Fruit fly (Drosophila melanogaster): ENCODE results near the gene ND-ASHI.

Gene ND-ASHI

dm6 chrX:6705890-6706289 lies 27.0 kb upstream of the ND-ASHI start:
- no peak for TF ChIP-seq CG17801 (GFP tag; optimal IDR thresholded peaks at IDR 0.05; ENCODE audit: partially characterized antibody)

dm6 chrX:6705059-6705802 lies 26.3 kb upstream of the ND-ASHI start:
- TF ChIP-seq CG17801 (GFP tag; optimal IDR thresholded peaks at IDR 0.05; ENCODE audit: partially characterized antibody) = no peak

- TF ChIP-seq CG17801 (GFP tag; optimal IDR thresholded peaks at IDR 0.05; ENCODE audit: partially characterized antibody) = no peak
Measured at dm6 chrX:6703957-6704356, 25.0 kb upstream of the ND-ASHI start.

dm6 chrX:6703237-6703636 lies 24.3 kb upstream of the ND-ASHI start:
- TF ChIP-seq CG17801 (GFP tag; optimal IDR thresholded peaks at IDR 0.05; ENCODE audit: partially characterized antibody) = no peak

- no peak for TF ChIP-seq CG17801 (GFP tag; optimal IDR thresholded peaks at IDR 0.05; ENCODE audit: partially characterized antibody)
Measured at dm6 chrX:6702591-6702990, 23.7 kb upstream of the ND-ASHI start.

- TF ChIP-seq CG17801 (GFP tag; optimal IDR thresholded peaks at IDR 0.05; ENCODE audit: partially characterized antibody) = peak; percentile 46
Measured at dm6 chrX:6702028-6702433, 23.1 kb upstream of the ND-ASHI start.

dm6 chrX:6700990-6701530 lies 22.1 kb upstream of the ND-ASHI start:
- no peak for TF ChIP-seq CG17801 (GFP tag; optimal IDR thresholded peaks at IDR 0.05; ENCODE audit: partially characterized antibody)

dm6 chrX:6700263-6700989 lies 21.5 kb upstream of the ND-ASHI start:
- TF ChIP-seq CG17801 (GFP tag; optimal IDR thresholded peaks at IDR 0.05; ENCODE audit: partially characterized antibody) = peak; percentile 16

- TF ChIP-seq CG17801 (GFP tag; optimal IDR thresholded peaks at IDR 0.05; ENCODE audit: partially characterized antibody) = peak; percentile 87
Measured at dm6 chrX:6699255-6699885, 20.5 kb upstream of the ND-ASHI start, which contains the start of gene CG14441. TSS of gene CG14441 (plus strand) at chrX:6699508.

dm6 chrX:6698248-6698812 lies 19.4 kb upstream of the ND-ASHI start, which contains the start of gene CG14440:
TSS of gene CG14440 (minus strand) at chrX:6698567.
- peak; percentile 24 for TF ChIP-seq CG17801 (GFP tag; optimal IDR thresholded peaks at IDR 0.05; ENCODE audit: partially characterized antibody)

dm6 chrX:6696467-6696866 lies 17.5 kb upstream of the ND-ASHI start:
- TF ChIP-seq CG17801 (GFP tag; optimal IDR thresholded peaks at IDR 0.05; ENCODE audit: partially characterized antibody) = peak; percentile 8

- peak; percentile 37 for TF ChIP-seq CG17801 (GFP tag; optimal IDR thresholded peaks at IDR 0.05; ENCODE audit: partially characterized antibody)
Measured at dm6 chrX:6694979-6695388, 16.1 kb upstream of the ND-ASHI start, which contains the start of gene CG14442. TSS of gene CG14442 (minus strand) at chrX:6695007.

- TF ChIP-seq CG17801 (GFP tag; optimal IDR thresholded peaks at IDR 0.05; ENCODE audit: partially characterized antibody) = peak; percentile 22
Measured at dm6 chrX:6694105-6694788, 15.3 kb upstream of the ND-ASHI start.

dm6 chrX:6688620-6689400 lies 9.9 kb upstream of the ND-ASHI start, which contains the start of gene CG3184:
TSS of gene CG3184 (minus strand) at chrX:6688774.
- TF ChIP-seq CG17801 (GFP tag; optimal IDR thresholded peaks at IDR 0.05; ENCODE audit: partially characterized antibody) = no peak

All from ovary, adult (tissue).